Fruit fly (Drosophila melanogaster) whole organism, adult: Measurements from ENCODE around the gene CG18662.

Experiments
- CG11617 ChIP-seq: fragments of 200-800 bp; sonication (Bioruptor generic); optimal IDR thresholded peaks from 2 replicates; lab custom pipeline; 2017; ENCODE audit warnings: mild to moderate bottlenecking, missing biosample characterization, missing genetic modification reagents, missing genetic modification characterization
- CG12768 ChIP-seq: fragments of 200-800 bp; sonication (Bioruptor generic); optimal IDR thresholded peaks from 2 replicates; lab custom pipeline; 2017; ENCODE audit warnings: missing biosample characterization, missing genetic modification characterization, mild to moderate bottlenecking, moderate library complexity, missing genetic modification reagents
- CG14711 ChIP-seq: fragments of 200-800 bp; sonication (Bioruptor generic); optimal IDR thresholded peaks from 2 replicates; lab custom pipeline; 2018; ENCODE audit warnings: missing biosample characterization, mild to moderate bottlenecking, missing genetic modification characterization, moderate library complexity
- CG1620 ChIP-seq: fragments of 200-800 bp; sonication (Bioruptor generic); optimal IDR thresholded peaks from 2 replicates; lab custom pipeline; 2016; ENCODE audit warnings: missing biosample characterization, missing genetic modification characterization
- CG33017 ChIP-seq: fragments of 200-800 bp; sonication (Bioruptor generic); optimal IDR thresholded peaks from 2 replicates; lab custom pipeline; 2018; ENCODE audit warnings: missing biosample characterization, mild to moderate bottlenecking, missing genetic modification characterization, moderate library complexity
- CG5204 ChIP-seq: fragments of 200-800 bp; sonication (Bioruptor generic); optimal IDR thresholded peaks from 2 replicates; lab custom pipeline; 2016; ENCODE audit warnings: missing biosample characterization, missing genetic modification characterization
- CG7045 ChIP-seq: fragments of 200-800 bp; sonication (Bioruptor generic); optimal IDR thresholded peaks from 2 replicates; lab custom pipeline; 2017; ENCODE audit warnings: missing biosample characterization, mild to moderate bottlenecking, missing genetic modification characterization
- CG7101 ChIP-seq: fragments of 200-800 bp; sonication (Bioruptor generic); optimal IDR thresholded peaks from 2 replicates; lab custom pipeline; 2018; ENCODE audit warnings: missing biosample characterization, mild to moderate bottlenecking, missing genetic modification characterization, moderate library complexity
- Clk ChIP-seq: fragments of 200-800 bp; sonication (Bioruptor generic); optimal IDR thresholded peaks from 2 replicates; lab custom pipeline; 2017; ENCODE audit warnings: missing biosample characterization, missing genetic modification characterization
- Crg-1 ChIP-seq: fragments of 200-800 bp; sonication (Bioruptor generic); optimal IDR thresholded peaks from 2 replicates; lab custom pipeline; 2016; ENCODE audit warnings: missing biosample characterization, missing genetic modification characterization
- Hr96 ChIP-seq: fragments of 200-800 bp; sonication (Bioruptor generic); optimal IDR thresholded peaks from 2 replicates; lab custom pipeline; 2016; ENCODE audit warnings: missing biosample characterization, missing genetic modification characterization
- Mnt ChIP-seq: fragments of 200-800 bp; sonication (Bioruptor generic); optimal IDR thresholded peaks from 2 replicates; lab custom pipeline; 2016; ENCODE audit warnings: missing biosample characterization, mild to moderate bottlenecking, missing genetic modification characterization
- bab1 ChIP-seq: fragments of 200-800 bp; sonication (Bioruptor generic); optimal IDR thresholded peaks from 3 replicates; lab custom pipeline; 2019; ENCODE audit warnings: missing biosample characterization, mild to moderate bottlenecking, missing genetic modification characterization, moderate library complexity
- cic ChIP-seq: fragments of 200-800 bp; sonication (Bioruptor generic); optimal IDR thresholded peaks from 2 replicates; lab custom pipeline; 2017; ENCODE audit warnings: missing biosample characterization, mild to moderate bottlenecking, missing genetic modification characterization, moderate library complexity
- cnc ChIP-seq, 2 experiments: fragments of >200 bp; optimal IDR thresholded peaks; 2 replicates each; lab custom pipeline; 2017
- kay ChIP-seq: fragments of 200-800 bp; sonication (Bioruptor generic); peaks from one replicate; lab custom pipeline; 2016; ENCODE audit warnings: missing biosample characterization, missing genetic modification characterization, borderline replicate concordance
- ovo ChIP-seq: fragments of 200-800 bp; sonication (Bioruptor generic); optimal IDR thresholded peaks from 2 replicates; lab custom pipeline; 2016; ENCODE audit warnings: missing biosample characterization, missing genetic modification characterization
- pad ChIP-seq: fragments of 200-800 bp; sonication (Bioruptor generic); optimal IDR thresholded peaks from 3 replicates; lab custom pipeline; 2017; ENCODE audit warnings: missing biosample characterization, missing genetic modification characterization, mild to moderate bottlenecking, moderate library complexity, missing genetic modification reagents
- tj ChIP-seq: fragments of 200-800 bp; sonication (Bioruptor generic); optimal IDR thresholded peaks from 3 replicates; lab custom pipeline; 2017; ENCODE audit warnings: missing biosample characterization, mild to moderate bottlenecking, missing genetic modification characterization, moderate library complexity
- toe ChIP-seq: fragments of 200-800 bp; sonication (Bioruptor generic); optimal IDR thresholded peaks from 2 replicates; lab custom pipeline; 2016; ENCODE audit warnings: missing biosample characterization, missing genetic modification characterization

CG18662 gene

DNA sequence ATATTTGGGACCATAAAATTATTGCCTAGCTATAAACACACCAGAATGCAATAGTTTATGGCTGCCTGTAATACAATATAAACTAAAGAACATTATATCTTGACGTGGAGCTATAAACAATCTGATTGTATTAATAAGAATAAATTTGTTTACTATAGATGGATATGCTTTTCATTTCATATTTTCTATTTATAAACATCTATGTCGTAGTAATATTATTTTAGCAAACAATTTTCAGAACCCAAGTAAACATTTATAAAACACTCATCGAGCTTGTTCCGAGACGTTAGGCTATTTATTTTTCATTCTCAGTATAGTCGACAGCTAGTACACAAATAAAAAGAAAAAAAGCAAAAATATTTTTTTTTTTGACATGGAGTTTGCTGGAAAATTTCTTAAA lies at the start of gene CG18662:
Gene CG18662, plus strand, starts transcription at position 301 of the 400 bp plus-strand sequence.
- TF ChIP-seq Mnt (GFP tag; lab: Kevin White, UChicago): no peak
- no peak for TF ChIP-seq cic (GFP tag; lab: Kevin White, UChicago)
- TF ChIP-seq kay: peak; percentile 69
- no peak for TF ChIP-seq pad

DNA sequence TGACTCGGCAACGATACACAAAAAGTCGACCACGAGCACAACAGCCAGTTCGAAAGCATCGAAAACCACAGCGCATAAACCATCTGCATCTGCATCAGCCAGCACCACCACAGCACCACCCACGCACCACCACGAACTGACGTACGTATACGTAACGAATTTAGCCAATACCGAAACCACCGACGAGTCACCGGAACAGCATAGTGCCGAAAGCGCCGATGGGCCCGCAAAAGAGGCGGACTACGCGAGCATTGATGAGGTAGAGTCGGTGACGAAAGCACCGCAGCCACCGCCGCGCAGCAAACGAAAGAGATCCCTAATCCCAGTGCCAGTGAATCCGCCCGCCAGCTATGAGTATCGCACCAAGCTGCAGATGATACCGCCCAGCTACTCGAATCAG lies 49.3 kb upstream of the CG18662 start:
- no peak for TF ChIP-seq Clk (GFP tag; lab: Kevin White, UChicago)
- TF ChIP-seq kay: no peak
- no peak for TF ChIP-seq pad
- no peak for TF ChIP-seq CG7101 (tag; lab: Kevin White, UChicago)
- TF ChIP-seq CG33017 (tag; lab: Kevin White, UChicago): no peak
- no peak for TF ChIP-seq bab1 (GFP tag; lab: Kevin White, UChicago)
- no peak for TF ChIP-seq Crg-1 (GFP tag; lab: Kevin White, UChicago)
- TF ChIP-seq CG14711 (tag; lab: Kevin White, UChicago): no peak
- TF ChIP-seq CG7045 (GFP tag; lab: Kevin White, UChicago): no peak
- no peak for TF ChIP-seq toe (GFP tag; lab: Kevin White, UChicago)
- no peak for TF ChIP-seq Hr96 (GFP tag; lab: Kevin White, UChicago)
- TF ChIP-seq CG12768 (GFP tag; lab: Kevin White, UChicago): no peak
- no peak for TF ChIP-seq cnc (optimal IDR thresholded peaks at IDR 0.05; lab: Kevin White, UChicago)
- no peak for TF ChIP-seq Mnt (GFP tag; lab: Kevin White, UChicago)
- no peak for TF ChIP-seq CG1620 (GFP tag; lab: Kevin White, UChicago)
- no peak for TF ChIP-seq cic (GFP tag; lab: Kevin White, UChicago)
- TF ChIP-seq CG5204 (GFP tag; lab: Kevin White, UChicago): no peak
- no peak for TF ChIP-seq ovo (GFP tag; lab: Kevin White, UChicago)

DNA sequence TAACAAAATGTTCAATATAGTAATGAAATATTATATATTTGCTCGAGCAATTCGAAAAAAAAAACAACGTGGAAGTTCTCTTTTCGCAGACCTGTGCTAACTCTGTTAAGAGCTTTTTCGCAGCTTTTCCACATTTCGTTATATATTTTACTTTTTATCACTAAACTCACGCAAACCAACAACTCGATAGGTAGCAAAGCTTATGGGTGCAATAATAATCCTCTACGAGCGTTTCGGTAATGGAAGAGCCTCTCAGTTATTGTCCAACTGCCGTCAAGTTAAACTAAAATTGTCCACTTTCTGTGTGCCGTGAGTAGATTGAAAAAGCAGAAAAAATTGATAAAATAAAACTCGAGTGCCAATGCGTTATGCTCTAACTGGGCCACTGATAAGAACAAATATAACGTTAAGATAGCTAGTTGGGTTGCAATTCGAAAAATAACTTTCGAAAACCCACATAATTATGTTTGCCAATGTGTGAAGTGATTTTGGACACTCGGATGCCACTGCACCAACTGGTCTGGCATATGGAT lies 46.7 kb upstream of the CG18662 start, which contains the start of gene Tsp29Fa:
Gene Tsp29Fa, plus strand, starts transcription at position 253 of the 533 bp plus-strand sequence.
- no peak for TF ChIP-seq CG33017 (tag; lab: Kevin White, UChicago)
- TF ChIP-seq Clk (GFP tag; lab: Kevin White, UChicago): no peak
- TF ChIP-seq kay: peak; percentile 78
- TF ChIP-seq Mnt (GFP tag; lab: Kevin White, UChicago): no peak
- no peak for TF ChIP-seq ovo (GFP tag; lab: Kevin White, UChicago)
- no peak for TF ChIP-seq tj
- TF ChIP-seq cic (GFP tag; lab: Kevin White, UChicago): peak; percentile 63
- TF ChIP-seq CG7045 (GFP tag; lab: Kevin White, UChicago): no peak
- TF ChIP-seq CG5204 (GFP tag; lab: Kevin White, UChicago): no peak
- no peak for TF ChIP-seq Crg-1 (GFP tag; lab: Kevin White, UChicago)
- TF ChIP-seq Hr96 (GFP tag; lab: Kevin White, UChicago): no peak

DNA sequence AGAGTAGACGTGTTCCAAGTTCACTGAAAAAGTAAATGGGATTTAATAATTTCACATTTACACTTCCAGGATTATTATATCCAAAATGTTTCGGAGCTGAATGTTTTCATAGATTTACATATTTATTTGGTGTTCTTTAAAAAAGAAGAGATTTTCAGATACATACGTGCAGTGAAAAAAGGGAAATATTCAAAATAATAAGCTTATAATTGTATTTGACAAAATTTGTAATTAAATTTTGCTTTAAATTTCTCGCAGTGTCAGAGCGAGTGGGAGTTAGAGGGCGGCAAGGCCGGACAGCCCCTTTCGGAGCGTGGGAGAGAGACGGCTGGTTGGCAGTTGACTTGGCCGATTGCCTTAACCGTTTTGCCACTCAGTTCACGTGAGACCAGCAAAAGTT lies 43.5 kb upstream of the CG18662 start, which contains the start of gene Tsp29Fb:
Gene Tsp29Fb, plus strand, starts transcription at position 388 of the 400 bp plus-strand sequence.
- TF ChIP-seq toe (GFP tag; lab: Kevin White, UChicago): peak; percentile 82
- TF ChIP-seq CG12768 (GFP tag; lab: Kevin White, UChicago): peak; percentile 90
- no peak for TF ChIP-seq cic (GFP tag; lab: Kevin White, UChicago)
- peak; percentile 88 for TF ChIP-seq CG11617 (GFP tag; lab: Kevin White, UChicago)
- TF ChIP-seq CG7101 (tag; lab: Kevin White, UChicago): peak; percentile 86
- TF ChIP-seq CG7045 (GFP tag; lab: Kevin White, UChicago): peak; percentile 87
- TF ChIP-seq cnc (optimal IDR thresholded peaks at IDR 0.05; lab: Kevin White, UChicago): no peak
- TF ChIP-seq bab1 (GFP tag; lab: Kevin White, UChicago): no peak
- TF ChIP-seq tj: peak; percentile 40
- TF ChIP-seq ovo (GFP tag; lab: Kevin White, UChicago): peak; percentile 19
- peak; percentile 69 for TF ChIP-seq CG14711 (tag; lab: Kevin White, UChicago)
- TF ChIP-seq Clk (GFP tag; lab: Kevin White, UChicago): peak; percentile 73
- peak; percentile 35 for TF ChIP-seq CG1620 (GFP tag; lab: Kevin White, UChicago)
- TF ChIP-seq CG5204 (GFP tag; lab: Kevin White, UChicago): peak; percentile 90
- TF ChIP-seq Crg-1 (GFP tag; lab: Kevin White, UChicago): no peak
- TF ChIP-seq Hr96 (GFP tag; lab: Kevin White, UChicago): peak; percentile 81
- TF ChIP-seq pad: peak; percentile 57
- TF ChIP-seq CG33017 (tag; lab: Kevin White, UChicago): peak; percentile 89
- peak; percentile 24 for TF ChIP-seq Mnt (GFP tag; lab: Kevin White, UChicago)
- no peak for TF ChIP-seq kay

DNA sequence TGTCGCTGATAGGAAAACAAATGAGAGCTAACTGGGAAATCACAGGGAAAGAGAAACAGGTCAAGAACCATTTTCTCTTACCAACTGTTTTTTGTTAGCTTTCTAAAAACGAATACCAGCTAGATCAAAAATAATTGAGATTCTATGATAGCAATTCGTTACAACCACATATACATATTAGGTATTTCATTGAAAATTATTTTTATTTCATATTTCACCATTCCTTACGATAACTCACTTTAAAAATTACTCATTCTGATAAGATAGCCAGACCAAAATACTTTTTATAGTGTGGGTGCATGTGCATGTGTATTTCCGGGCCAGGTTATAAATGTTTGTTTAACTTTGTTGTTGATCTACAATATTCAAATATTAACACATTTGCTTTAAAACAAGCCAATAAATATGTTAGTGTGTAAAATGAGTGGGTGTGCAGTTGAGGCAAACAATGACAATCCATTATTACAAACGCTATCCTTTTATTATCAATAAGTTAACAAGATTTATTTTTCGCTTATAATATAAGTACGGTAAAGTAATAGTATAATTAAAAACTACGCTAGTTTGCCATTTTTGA lies 42.5 kb upstream of the CG18662 start:
- TF ChIP-seq cic (GFP tag; lab: Kevin White, UChicago) (no peak), toe (GFP tag; lab: Kevin White, UChicago) (peak; percentile 41), CG5204 (GFP tag; lab: Kevin White, UChicago) (no peak), tj (no peak), CG14711 (tag; lab: Kevin White, UChicago) (peak; percentile 50), CG7101 (tag; lab: Kevin White, UChicago) (peak; percentile 84), Clk (GFP tag; lab: Kevin White, UChicago) (no peak), kay (peak; percentile 95), bab1 (GFP tag; lab: Kevin White, UChicago) (no peak), Mnt (GFP tag; lab: Kevin White, UChicago) (peak; percentile 32), CG11617 (GFP tag; lab: Kevin White, UChicago) (peak; percentile 33), pad (peak; percentile 12), CG1620 (GFP tag; lab: Kevin White, UChicago) (no peak), cnc (optimal IDR thresholded peaks at IDR 0.05; lab: Kevin White, UChicago) (no peak), CG33017 (tag; lab: Kevin White, UChicago) (peak; percentile 68), Hr96 (GFP tag; lab: Kevin White, UChicago) (no peak), ovo (GFP tag; lab: Kevin White, UChicago) (peak; percentile 54), CG12768 (GFP tag; lab: Kevin White, UChicago) (peak; percentile 57), CG7045 (GFP tag; lab: Kevin White, UChicago) (peak; percentile 57), Crg-1 (GFP tag; lab: Kevin White, UChicago) (peak; percentile 57)
